Worm (Caenorhabditis elegans): ENCODE data around the gene tig-2.

DNA sequence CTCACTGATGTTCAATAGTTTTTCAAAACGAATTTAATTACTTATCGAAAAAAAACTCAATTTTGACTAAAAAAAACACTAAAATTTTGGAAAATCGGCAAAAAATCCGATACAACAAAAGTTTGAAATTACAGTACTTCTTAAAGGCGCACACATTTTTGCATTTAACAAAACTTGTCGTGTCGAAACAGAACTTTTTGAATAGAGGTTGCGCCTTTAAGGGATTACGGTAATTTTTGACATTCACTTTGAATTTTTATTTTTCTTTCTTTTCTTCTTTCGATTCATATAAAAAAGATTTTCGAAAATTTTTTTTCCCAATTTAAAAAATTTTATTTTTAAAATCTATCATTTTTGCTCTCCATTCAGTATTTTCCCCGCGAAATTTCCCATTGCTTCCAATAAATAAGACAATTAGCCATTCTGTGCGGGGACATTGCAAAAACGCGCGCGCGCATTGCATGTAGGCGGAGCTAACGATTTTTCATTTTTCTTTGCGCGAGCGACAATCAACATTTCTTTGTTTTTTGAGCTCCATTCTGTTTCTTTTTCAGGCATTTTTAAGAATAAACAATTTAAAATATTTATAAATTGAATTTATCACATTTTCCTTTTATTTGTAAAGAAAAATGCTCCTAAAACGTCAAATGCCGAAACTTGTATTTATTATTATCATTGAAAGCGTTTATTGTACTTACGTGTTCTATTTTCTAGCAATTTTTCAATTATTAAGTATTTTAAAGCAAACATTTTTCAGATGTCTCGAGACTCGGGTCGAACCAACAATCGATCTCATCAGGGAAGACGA is 1.4 kb upstream of the tig-2 start, which contains the start of gene F39G3.3:
- TF ChIP-seq T22C8.4 (GFP tag; IDR thresholded peaks at IDR 0.05): peak; percentile 85
- TF ChIP-seq tab-1 (GFP tag; IDR thresholded peaks at IDR 0.05): peak; percentile 92
- TF ChIP-seq cog-1 (tag; optimal IDR thresholded peaks at IDR 0.05): peak; percentile 81

Data from whole organism, midembryonic.